Worm (Caenorhabditis elegans): Measurements from ENCODE around the gene srsx-10.

Gene srsx-10

ce11 chrV:5012193-5012853, 37.7 kb upstream of the srsx-10 start, which contains the start of gene srr-6 (continued):
- TF ChIP-seq pha-4 (GFP tag; IDR thresholded peaks at IDR 0.05) (no peak), pha-4 (tag; optimal IDR thresholded peaks at IDR 0.05) (no peak), ceh-44 (GFP tag; IDR thresholded peaks at IDR 0.05) (no peak), unc-62 (GFP tag; optimal IDR thresholded peaks at IDR 0.05 in 1 of 2) (peak in 1 of 2 experiments; percentile 88), unc-62 (tag; optimal IDR thresholded peaks at IDR 0.05) (no peak), rbr-2 (tag; optimal IDR thresholded peaks at IDR 0.05) (no peak), ceh-28 (tag; optimal IDR thresholded peaks at IDR 0.05) (no peak), lin-29 (GFP tag; IDR thresholded peaks at IDR 0.05) (no peak), D1046.2 (GFP tag; IDR thresholded peaks at IDR 0.05) (no peak), cey-2 (tag; optimal IDR thresholded peaks at IDR 0.05; ENCODE audit: borderline replicate concordance, insufficient read depth) (no peak), vab-7 (GFP tag; IDR thresholded peaks at IDR 0.05) (no peak), lin-38 (GFP tag; IDR thresholded peaks at IDR 0.05) (no peak), lim-7 (GFP tag; IDR thresholded peaks at IDR 0.05) (no peak), ceh-82 (tag; optimal IDR thresholded peaks at IDR 0.05) (no peak), saeg-2 (GFP tag; IDR thresholded peaks at IDR 0.05) (no peak), egl-43 (GFP tag; IDR thresholded peaks at IDR 0.05) (no peak), lin-39 (tag; optimal IDR thresholded peaks at IDR 0.05) (no peak), duxl-1 (tag; optimal IDR thresholded peaks at IDR 0.05; ENCODE audit: poor library complexity) (no peak), nhr-77 (tag; optimal IDR thresholded peaks at IDR 0.05) (peak; percentile 63), T26A8.4 (GFP tag; IDR thresholded peaks at IDR 0.05) (no peak), nhr-6 (tag; optimal IDR thresholded peaks at IDR 0.05) (no peak), zip-2 (tag; optimal IDR thresholded peaks at IDR 0.05) (no peak), hlh-30 (tag; optimal IDR thresholded peaks at IDR 0.05; ENCODE audit: insufficient read depth) (no peak), daf-19 (GFP tag; conservative IDR thresholded peaks at IDR 0.05) (no peak), snpc-1.2 (GFP tag; IDR thresholded peaks at IDR 0.05) (no peak), spr-1 (tag; optimal IDR thresholded peaks at IDR 0.05) (no peak), mxl-2 (GFP tag; conservative IDR thresholded peaks at IDR 0.05) (no peak), daf-16 (GFP tag; optimal IDR thresholded peaks at IDR 0.05) (no peak), daf-16 (tag; optimal IDR thresholded peaks at IDR 0.05) (peak; percentile 61), mdl-1 (tag; optimal IDR thresholded peaks at IDR 0.05) (peak in 1 of 2 experiments; percentile 42), F10B5.3 (tag; optimal IDR thresholded peaks at IDR 0.05) (no peak), zip-11 (GFP tag; IDR thresholded peaks at IDR 0.05) (no peak), ZK546.5 (tag; optimal IDR thresholded peaks at IDR 0.05) (no peak), ztf-7 (tag; optimal IDR thresholded peaks at IDR 0.05) (no peak), pqm-1 (tag; optimal IDR thresholded peaks at IDR 0.05) (peak; percentile 68), zfp-2 (tag; optimal IDR thresholded peaks at IDR 0.05) (no peak), lsy-2 (tag; optimal IDR thresholded peaks at IDR 0.05) (no peak), daf-12 (tag; optimal IDR thresholded peaks at IDR 0.05) (no peak), nhr-237 (tag; optimal IDR thresholded peaks at IDR 0.05) (no peak), nhr-10 (tag; optimal IDR thresholded peaks at IDR 0.05) (no peak)

- TF ChIP-seq hlh-11 (tag; optimal IDR thresholded peaks at IDR 0.05) (no peak), dmd-6 (GFP tag; IDR thresholded peaks at IDR 0.05) (peak; percentile 9; the same call in 1 of the 2 replicates)
These were observed 26.8 kb upstream of the srsx-10 start, which contains the start of gene srr-8 for ce11 chrV:5001386-5001785. Gene srr-8, plus strand, starts transcription at chrV:5001686.

Measured in whole organism, L4 larva.